Worm (Caenorhabditis elegans) whole organism, L3 larva: Measurements from ENCODE around the gene ifbp-1.

Source experiments
- aly-2 ChIP-seq: fragments of 150-350 bp; optimal IDR thresholded peaks from 2 replicates; lab custom pipeline; 2014; ENCODE audit warnings: missing biosample characterization, missing genetic modification characterization
- ceh-82 ChIP-seq: fragments of 150-350 bp; optimal IDR thresholded peaks from 2 replicates; lab custom pipeline; 2014; ENCODE audit warnings: missing biosample characterization, missing genetic modification characterization
- egl-27 ChIP-seq: sonication (generic microtip); optimal IDR thresholded peaks from 4 replicates; lab custom pipeline; 2017; ENCODE audit warnings: missing biosample characterization, missing genetic modification reagents, missing genetic modification characterization
- fos-1 ChIP-seq: fragments of 150-350 bp; optimal IDR thresholded peaks from 2 replicates; lab custom pipeline; 2014; ENCODE audit warnings: missing biosample characterization, missing genetic modification characterization
- hmg-11 ChIP-seq: sonication (generic microtip); optimal IDR thresholded peaks from 2 replicates; lab custom pipeline; 2016; ENCODE audit warnings: missing genetic modification characterization, missing compliant biosample characterization
- nhr-77 ChIP-seq: fragments of 150-350 bp; optimal IDR thresholded peaks from 2 replicates; lab custom pipeline; 2014; ENCODE audit warnings: missing biosample characterization, missing genetic modification characterization
- pqm-1 ChIP-seq: fragments of 150-350 bp; optimal IDR thresholded peaks from 2 replicates; lab custom pipeline; 2017; ENCODE audit warnings: missing biosample characterization, missing genetic modification characterization, inconsistent platforms
- snpc-4 ChIP-seq: fragments of 150-350 bp; optimal IDR thresholded peaks from 2 replicates; lab custom pipeline; 2014; ENCODE audit warnings: missing biosample characterization, missing genetic modification characterization
- unc-39 ChIP-seq: sonication (generic microtip); optimal IDR thresholded peaks from 4 replicates; lab custom pipeline; 2017; ENCODE audit warnings: missing biosample characterization, missing genetic modification characterization
- unc-62 ChIP-seq: fragments of 150-350 bp; sonication (generic microtip); optimal IDR thresholded peaks from 4 replicates; lab custom pipeline; 2014; ENCODE audit warnings: missing biosample characterization, missing genetic modification reagents, missing genetic modification characterization
- ztf-11 ChIP-seq: fragments of 150-350 bp; optimal IDR thresholded peaks from 2 replicates; lab custom pipeline; 2014; ENCODE audit warnings: missing biosample characterization, missing genetic modification characterization

DNA sequence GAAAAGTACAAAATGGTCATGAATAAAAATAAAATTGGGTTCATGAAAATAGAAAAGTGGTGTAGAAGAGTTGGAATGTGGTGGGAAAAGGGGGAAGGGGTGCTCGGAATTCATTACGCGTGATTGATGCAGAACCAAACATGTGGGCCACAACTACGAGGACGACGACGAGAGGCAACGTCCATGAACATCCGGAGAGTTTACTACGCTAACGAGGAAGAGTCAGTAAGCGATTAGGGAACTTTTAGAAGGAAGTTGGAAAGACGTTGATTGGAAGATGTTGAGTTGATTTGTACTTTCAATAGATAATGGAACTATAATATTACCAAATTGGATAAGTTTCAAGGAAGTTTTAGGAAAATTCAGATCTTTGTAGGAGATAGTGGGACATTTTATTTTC, 21.6 kb upstream of the ifbp-1 start:
- TF ChIP-seq nhr-77 (tag; lab: Kevin White, UChicago) (no peak), unc-39 (tag; lab: Kevin White, UChicago) (no peak), snpc-4 (tag; lab: Kevin White, UChicago) (no peak), ceh-82 (tag; lab: Kevin White, UChicago) (no peak), fos-1 (tag; lab: Kevin White, UChicago) (no peak), ztf-11 (tag; lab: Kevin White, UChicago) (no peak), hmg-11 (tag; lab: Kevin White, UChicago) (no peak), aly-2 (tag; lab: Kevin White, UChicago) (no peak), pqm-1 (tag; lab: Kevin White, UChicago) (no peak), egl-27 (tag; lab: Kevin White, UChicago) (no peak), unc-62 (GFP tag; lab: Kevin White, UChicago) (no peak)
